Worm (Caenorhabditis elegans) whole organism, L1 larva: Measurements from ENCODE around the gene rpb-4.

Experiments used
- blmp-1 ChIP-seq: fragments of 150-350 bp; optimal IDR thresholded peaks from 2 replicates; lab custom pipeline; 2014; ENCODE audit warnings: missing biosample characterization, missing genetic modification characterization
- ceh-63 ChIP-seq: fragments of 200-800 bp; sonication (Bioruptor generic); optimal IDR thresholded peaks from 2 replicates; lab custom pipeline; 2018; ENCODE audit warnings: mild to moderate bottlenecking, missing genetic modification characterization, missing compliant biosample characterization
- dpl-1 ChIP-seq, 3 experiments: fragments of 150-350 bp in 2 of 3; sonication (generic microtip) in 1 of 3; optimal IDR thresholded peaks; 2 replicates each; lab custom pipeline; 2014 to 2017; ENCODE audit warnings: missing biosample characterization in 3 of 3, missing genetic modification characterization in 3 of 3, missing genetic modification reagents in 3 of 3
- efl-1 ChIP-seq, 4 experiments: fragments of 150-350 bp; optimal IDR thresholded peaks in 3 of 4; peaks in 1 of 4; 1 replicate in 1 of 4; 2 replicates in 3 of 4; lab custom pipeline; 2014; ENCODE audit warnings: missing biosample characterization in 2 of 4, missing genetic modification characterization in 2 of 4, missing genetic modification reagents in 2 of 4
- hlh-4 ChIP-seq: sonication (generic microtip); optimal IDR thresholded peaks from 2 replicates; lab custom pipeline; 2016; ENCODE audit warnings: mild to moderate bottlenecking, missing genetic modification characterization, missing compliant biosample characterization
- lin-35 ChIP-seq, 2 experiments: fragments of 150-350 bp; optimal IDR thresholded peaks; 2 replicates each; lab custom pipeline; 2014; ENCODE audit warnings: missing biosample characterization in 2 of 2, missing genetic modification characterization in 2 of 2, missing genetic modification reagents in 2 of 2
- lin-39 ChIP-seq: fragments of 150-350 bp; optimal IDR thresholded peaks from 2 replicates; lab custom pipeline; 2014; ENCODE audit warnings: missing biosample characterization, missing genetic modification reagents, missing genetic modification characterization
- mep-1 ChIP-seq: fragments of 150-350 bp; optimal IDR thresholded peaks from 2 replicates; lab custom pipeline; 2014; ENCODE audit warnings: missing biosample characterization, missing genetic modification characterization
- nhr-11 ChIP-seq: fragments of 150-350 bp; optimal IDR thresholded peaks from 2 replicates; lab custom pipeline; 2014; ENCODE audit warnings: missing biosample characterization, missing genetic modification characterization
- nhr-237 ChIP-seq: fragments of 150-350 bp; optimal IDR thresholded peaks from 2 replicates; lab custom pipeline; 2014; ENCODE audit warnings: missing biosample characterization, missing genetic modification characterization
- tbx-2 ChIP-seq: sonication (generic microtip); optimal IDR thresholded peaks from 2 replicates; lab custom pipeline; 2016; ENCODE audit warnings: missing genetic modification characterization, missing compliant biosample characterization
- ztf-4 ChIP-seq: fragments of 150-350 bp; optimal IDR thresholded peaks from 2 replicates; lab custom pipeline; 2014; ENCODE audit warnings: missing biosample characterization, missing genetic modification characterization

DNA sequence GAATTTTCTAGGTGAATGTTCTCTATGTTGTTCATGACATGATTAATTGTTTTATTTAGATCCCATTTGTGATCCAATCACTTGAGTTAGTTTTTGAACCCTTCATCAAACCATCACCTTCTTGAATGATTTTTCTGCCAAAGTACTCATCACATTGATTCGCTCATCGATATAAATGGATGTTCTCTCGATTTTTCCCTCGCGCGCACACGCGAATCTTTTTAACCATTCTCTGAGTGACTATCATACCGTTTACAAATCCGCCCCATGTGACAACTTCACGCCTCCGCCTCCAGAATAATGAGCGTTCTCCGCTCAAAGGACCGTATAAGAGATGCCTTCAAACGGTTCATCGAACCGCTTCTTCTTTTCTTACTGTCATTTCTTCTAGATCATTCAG is 31.4 kb upstream of the rpb-4 start:
- no peak for TF ChIP-seq mep-1
- no peak for TF ChIP-seq efl-1 (optimal IDR thresholded peaks at IDR 0.05; lab: Kevin White, UChicago)
- no peak for TF ChIP-seq efl-1 (GFP tag; optimal IDR thresholded peaks at IDR 0.05 in 1 of 2; lab: Kevin White, UChicago)
- TF ChIP-seq nhr-11 (tag; lab: Kevin White, UChicago): no peak
- TF ChIP-seq nhr-237 (tag; lab: Kevin White, UChicago): no peak
- TF ChIP-seq hlh-4: no peak
- TF ChIP-seq ztf-4 (tag; lab: Kevin White, UChicago): no peak
- TF ChIP-seq lin-35 (GFP tag; optimal IDR thresholded peaks at IDR 0.05; lab: Kevin White, UChicago): peak in 1 of 2 experiments; percentile 63
- TF ChIP-seq ceh-63 (GFP tag; lab: Kevin White, UChicago): no peak
- TF ChIP-seq lin-39 (tag; lab: Kevin White, UChicago): no peak
- peak in 1 of 3 experiments; percentile 13 for TF ChIP-seq dpl-1 (GFP tag; optimal IDR thresholded peaks at IDR 0.05; lab: Kevin White, UChicago)
- peak; percentile 86 for TF ChIP-seq blmp-1 (tag; lab: Kevin White, UChicago)
- peak; percentile 65 for TF ChIP-seq tbx-2 (tag; lab: Kevin White, UChicago)
